Worm (Caenorhabditis elegans) whole organism, L4 larva: Measurements from ENCODE around the gene R12C12.7.

ENCODE experiments used
- D1046.2 ChIP-seq: fragments of 200-800 bp; sonication (Bioruptor generic); IDR thresholded peaks from 2 replicates; pipeline ENCODE4 v1.3.6; 2022; ENCODE audit warnings: missing genetic modification characterization, missing compliant biosample characterization
- F10B5.3 ChIP-seq: sonication (generic microtip); optimal IDR thresholded peaks from 2 replicates; lab custom pipeline; 2016; ENCODE audit warnings: mild to moderate bottlenecking, missing genetic modification characterization, missing compliant biosample characterization
- F49E8.2 ChIP-seq: sonication (generic microtip); optimal IDR thresholded peaks from 2 replicates; lab custom pipeline; 2016; ENCODE audit warnings: missing compliant biosample characterization, mild to moderate bottlenecking, missing genetic modification characterization, borderline replicate concordance
- T20F7.1 ChIP-seq: fragments of 200-800 bp; sonication (Bioruptor generic); optimal IDR thresholded peaks from 2 replicates; lab custom pipeline; 2018; ENCODE audit warnings: mild to moderate bottlenecking, missing genetic modification characterization, missing compliant biosample characterization
- T26A8.4 ChIP-seq: fragments of 200-800 bp; sonication (Bioruptor generic); IDR thresholded peaks from 2 replicates; pipeline ENCODE4 v1.3.6; 2022; ENCODE audit warnings: missing genetic modification characterization, missing compliant biosample characterization
- Y105C5A.15 ChIP-seq: fragments of 200-800 bp; sonication (Bioruptor generic); IDR thresholded peaks from 2 replicates; pipeline ENCODE4 v1.3.6; 2022; ENCODE audit warnings: missing genetic modification characterization, missing compliant biosample characterization
- Y48G9A.11 ChIP-seq: fragments of 200-800 bp; sonication (Bioruptor generic); IDR thresholded peaks from 2 replicates; pipeline ENCODE4 v1.3.6; 2022; ENCODE audit warnings: missing genetic modification reagents, missing genetic modification characterization, missing compliant biosample characterization
- Y75B8A.6 ChIP-seq: fragments of 200-800 bp; sonication (Bioruptor generic); IDR thresholded peaks from 2 replicates; pipeline ENCODE4 v1.3.6; 2022; ENCODE audit warnings: missing genetic modification reagents, missing genetic modification characterization, missing compliant biosample characterization
- ZK546.5 ChIP-seq, 2 experiments: sonication (generic microtip); optimal IDR thresholded peaks; 2 replicates each; lab custom pipeline; 2017; ENCODE audit warnings: missing biosample characterization in 2 of 2, missing genetic modification characterization in 2 of 2
- ceh-20 ChIP-seq: fragments of 200-800 bp; sonication (Bioruptor generic); IDR thresholded peaks from 2 replicates; pipeline ENCODE4 v1.3.6; 2022; ENCODE audit warnings: missing genetic modification reagents, missing genetic modification characterization, missing compliant biosample characterization
- ceh-28 ChIP-seq: fragments of 150-350 bp; optimal IDR thresholded peaks from 2 replicates; lab custom pipeline; 2014; ENCODE audit warnings: missing biosample characterization, missing genetic modification reagents, missing genetic modification characterization
- ceh-62 ChIP-seq: sonication (generic microtip); optimal IDR thresholded peaks from 2 replicates; lab custom pipeline; 2017; ENCODE audit warnings: missing biosample characterization, missing genetic modification characterization
- ceh-82 ChIP-seq: sonication (generic microtip); optimal IDR thresholded peaks from 2 replicates; lab custom pipeline; 2017; ENCODE audit warnings: missing biosample characterization, missing genetic modification characterization
- ces-1 ChIP-seq: fragments of 150-350 bp; sonication (generic microtip); optimal IDR thresholded peaks from 4 replicates; lab custom pipeline; 2014; ENCODE audit warnings: missing biosample characterization, missing genetic modification reagents, missing genetic modification characterization
- ctbp-1 ChIP-seq: fragments of 200-800 bp; sonication (Bioruptor generic); IDR thresholded peaks from 2 replicates; pipeline ENCODE4 v1.3.6; 2022; ENCODE audit warnings: missing genetic modification reagents, missing genetic modification characterization, missing compliant biosample characterization
- daf-8 ChIP-seq: fragments of 200-800 bp; sonication (Bioruptor generic); IDR thresholded peaks from 2 replicates; pipeline ENCODE4 v1.3.6; 2022; ENCODE audit warnings: missing genetic modification characterization, missing compliant biosample characterization
- dmd-8 ChIP-seq: fragments of 200-800 bp; sonication (Bioruptor generic); IDR thresholded peaks from 2 replicates; pipeline ENCODE4 v1.3.6; 2022; ENCODE audit warnings: missing genetic modification characterization, missing compliant biosample characterization
- dmd-9 ChIP-seq: fragments of 200-800 bp; sonication (Bioruptor generic); IDR thresholded peaks from 2 replicates; pipeline ENCODE4 v1.3.6; 2022; ENCODE audit warnings: missing genetic modification reagents, missing genetic modification characterization, missing compliant biosample characterization
- dpl-1 ChIP-seq: fragments of 150-350 bp; optimal IDR thresholded peaks from 2 replicates; lab custom pipeline; 2014; ENCODE audit warnings: missing biosample characterization, missing genetic modification reagents, missing genetic modification characterization
- duxl-1 ChIP-seq: sonication (generic microtip); optimal IDR thresholded peaks from 2 replicates; lab custom pipeline; 2016; ENCODE audit warnings: mild to moderate bottlenecking, missing genetic modification characterization, moderate library complexity, missing compliant biosample characterization; ENCODE audit not compliant: poor library complexity
- dve-1 ChIP-seq: sonication (generic microtip); optimal IDR thresholded peaks from 2 replicates; lab custom pipeline; 2017; ENCODE audit warnings: antibody characterized with exemption, mild to moderate bottlenecking, missing genetic modification characterization, missing compliant biosample characterization; ENCODE audit not compliant: insufficient read depth
- egl-27 ChIP-seq: sonication (generic microtip); optimal IDR thresholded peaks from 3 replicates; lab custom pipeline; 2017; ENCODE audit warnings: missing biosample characterization, missing genetic modification reagents, missing genetic modification characterization
- hif-1 ChIP-seq, 2 experiments: sonication (generic microtip); optimal IDR thresholded peaks; 2 replicates each; lab custom pipeline; 2016 to 2017; ENCODE audit warnings: missing compliant biosample characterization in 2 of 2, missing genetic modification characterization in 2 of 2, missing genetic modification reagents in 2 of 2, missing genotype in 2 of 2, mild to moderate bottlenecking in 1 of 2
- lim-7 ChIP-seq: fragments of 200-800 bp; sonication (Bioruptor generic); IDR thresholded peaks from 2 replicates; pipeline ENCODE4 v1.3.6; 2022; ENCODE audit warnings: missing genetic modification characterization, missing compliant biosample characterization
- lsy-2 ChIP-seq, 2 experiments: fragments of 150-350 bp in 1 of 2; sonication (generic microtip) in 1 of 2; optimal IDR thresholded peaks; 2 replicates each; lab custom pipeline; 2014 to 2017; ENCODE audit warnings: missing biosample characterization in 2 of 2, missing genetic modification characterization in 2 of 2
- madf-9 ChIP-seq: fragments of 200-800 bp; sonication (Bioruptor generic); conservative IDR thresholded peaks from 2 replicates; pipeline ENCODE4 v1.3.6; 2022; ENCODE audit warnings: missing genetic modification reagents, missing genetic modification characterization, missing compliant biosample characterization
- mes-2 ChIP-seq: sonication (generic microtip); optimal IDR thresholded peaks from 2 replicates; lab custom pipeline; 2016; ENCODE audit warnings: missing genotype, mild to moderate bottlenecking, missing genetic modification characterization, missing compliant biosample characterization; ENCODE audit not compliant: poor library complexity, severe bottlenecking
- mxl-2 ChIP-seq: fragments of 200-800 bp; sonication (Bioruptor generic); conservative IDR thresholded peaks from 2 replicates; pipeline ENCODE4 v1.3.6; 2022; ENCODE audit warnings: missing genetic modification reagents, missing genetic modification characterization, missing compliant biosample characterization
- mxl-3 ChIP-seq: fragments of 200-800 bp; sonication (Bioruptor generic); optimal IDR thresholded peaks from 2 replicates; lab custom pipeline; 2018; ENCODE audit warnings: mild to moderate bottlenecking, missing genetic modification characterization, missing compliant biosample characterization
- nhr-42 ChIP-seq: fragments of 200-800 bp; sonication (Bioruptor generic); IDR thresholded peaks from 2 replicates; pipeline ENCODE4 v1.3.6; 2022; ENCODE audit warnings: missing genetic modification characterization, missing compliant biosample characterization
- nhr-48 ChIP-seq: sonication (generic microtip); optimal IDR thresholded peaks from 2 replicates; lab custom pipeline; 2016; ENCODE audit warnings: mild to moderate bottlenecking, missing genetic modification characterization, missing compliant biosample characterization
- nhr-76 ChIP-seq: fragments of 150-350 bp; optimal IDR thresholded peaks from 2 replicates; lab custom pipeline; 2014; ENCODE audit warnings: missing biosample characterization, missing genetic modification characterization
- php-3 ChIP-seq: fragments of 200-800 bp; sonication (Bioruptor generic); IDR thresholded peaks from 2 replicates; pipeline ENCODE4 v1.3.6; 2022; ENCODE audit warnings: missing genetic modification reagents, missing genetic modification characterization, missing compliant biosample characterization
- pqm-1 ChIP-seq: sonication (generic microtip); optimal IDR thresholded peaks from 2 replicates; lab custom pipeline; 2017; ENCODE audit warnings: missing biosample characterization, missing genetic modification characterization
- rbr-2 ChIP-seq: sonication (generic microtip); optimal IDR thresholded peaks from 2 replicates; lab custom pipeline; 2016; ENCODE audit warnings: missing genotype, missing genetic modification characterization, missing compliant biosample characterization
- sdz-12 ChIP-seq: fragments of 200-800 bp; sonication (Bioruptor generic); optimal IDR thresholded peaks from 2 replicates; lab custom pipeline; 2018; ENCODE audit warnings: mild to moderate bottlenecking, missing genetic modification characterization, missing compliant biosample characterization
- set-16 ChIP-seq: fragments of 200-800 bp; sonication (Bioruptor generic); IDR thresholded peaks from 2 replicates; pipeline ENCODE4 v1.3.6; 2022; ENCODE audit warnings: missing genetic modification reagents, missing genetic modification characterization, missing compliant biosample characterization
- spr-1 ChIP-seq: sonication (generic microtip); optimal IDR thresholded peaks from 2 replicates; lab custom pipeline; 2016; ENCODE audit warnings: mild to moderate bottlenecking, missing genetic modification characterization, missing compliant biosample characterization
- tag-97 ChIP-seq: fragments of 200-800 bp; sonication (Bioruptor generic); IDR thresholded peaks from 2 replicates; pipeline ENCODE4 v1.3.6; 2022; ENCODE audit warnings: missing genetic modification characterization, missing compliant biosample characterization
- unc-130 ChIP-seq: sonication (generic microtip); optimal IDR thresholded peaks from 2 replicates; lab custom pipeline; 2016; ENCODE audit warnings: missing genetic modification reagents, missing genetic modification characterization, missing compliant biosample characterization
- unc-62 ChIP-seq, 3 experiments: fragments of 150-350 bp in 1 of 3; sonication (generic microtip); optimal IDR thresholded peaks in 2 of 3; peaks in 1 of 3; 1 replicate in 1 of 3; 2 replicates in 2 of 3; lab custom pipeline; 2014 to 2017; ENCODE audit warnings: missing biosample characterization in 3 of 3, missing genetic modification characterization in 3 of 3, missing genetic modification reagents in 3 of 3, missing genotype in 1 of 3
- zfp-3 ChIP-seq: fragments of 200-800 bp; sonication (Bioruptor generic); conservative IDR thresholded peaks from 2 replicates; pipeline ENCODE4 v1.3.6; 2022; ENCODE audit warnings: missing genetic modification reagents, missing genetic modification characterization, missing compliant biosample characterization
- ztf-7 ChIP-seq: fragments of 150-350 bp; optimal IDR thresholded peaks from 2 replicates; lab custom pipeline; 2014; ENCODE audit warnings: missing biosample characterization, missing genetic modification characterization

The R12C12.7 gene

DNA sequence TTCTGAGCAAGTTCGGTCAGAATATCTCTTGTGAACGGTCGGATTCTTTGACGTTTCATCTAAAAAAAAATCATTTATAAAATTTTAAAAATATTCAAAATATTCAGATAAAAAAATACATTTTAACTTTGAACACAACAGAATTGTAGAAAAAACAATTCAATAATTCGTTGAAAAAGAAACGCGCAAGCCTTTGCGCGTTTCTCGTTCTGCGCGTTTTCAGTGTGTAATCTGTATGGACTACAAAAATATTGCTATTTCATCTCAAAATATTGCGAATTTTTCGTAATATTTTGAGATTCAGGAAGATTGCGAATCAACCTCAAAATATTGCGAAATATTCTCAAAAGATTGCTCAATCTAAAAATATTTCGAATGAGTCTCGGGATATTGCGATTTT lies at the start of gene R12C12.7 (continued):
- TF ChIP-seq tag-97 (GFP tag; lab: Robert Waterston, UW): no peak
- no peak for TF ChIP-seq daf-8 (GFP tag; lab: Robert Waterston, UW)
- TF ChIP-seq dve-1 (tag; lab: Kevin White, UChicago): peak; percentile 18
- no peak for TF ChIP-seq lim-7 (GFP tag; lab: Robert Waterston, UW)
- peak; percentile 72 for TF ChIP-seq pqm-1 (tag; lab: Kevin White, UChicago)
- no peak for TF ChIP-seq T26A8.4 (GFP tag; lab: Robert Waterston, UW)

DNA sequence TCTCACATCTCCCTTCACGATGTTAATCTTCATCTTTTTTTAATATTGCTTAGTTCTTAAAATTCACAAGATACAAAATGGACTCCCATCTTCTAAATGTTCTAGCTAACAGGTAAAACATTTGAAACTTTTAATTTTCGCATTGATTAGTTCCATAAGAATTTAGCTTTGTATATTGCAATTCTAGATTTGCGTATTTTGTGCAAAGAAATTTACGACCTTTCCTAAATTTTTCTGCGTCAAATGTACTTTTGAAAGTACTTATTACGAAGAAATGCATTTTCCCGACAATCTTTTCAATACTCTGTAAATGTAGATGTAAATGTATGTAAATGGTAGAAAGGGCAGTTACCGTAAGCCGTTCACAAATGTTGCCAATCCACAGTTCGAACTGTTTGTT lies 48.2 kb upstream of the R12C12.7 start:
- TF ChIP-seq T20F7.1 (no peak), unc-62 (GFP tag; optimal IDR thresholded peaks at IDR 0.05 in 1 of 2; lab: Kevin White, UChicago) (peak in 1 of 2 experiments; percentile 94), unc-62 (tag; optimal IDR thresholded peaks at IDR 0.05; lab: Kevin White, UChicago) (no peak)

DNA sequence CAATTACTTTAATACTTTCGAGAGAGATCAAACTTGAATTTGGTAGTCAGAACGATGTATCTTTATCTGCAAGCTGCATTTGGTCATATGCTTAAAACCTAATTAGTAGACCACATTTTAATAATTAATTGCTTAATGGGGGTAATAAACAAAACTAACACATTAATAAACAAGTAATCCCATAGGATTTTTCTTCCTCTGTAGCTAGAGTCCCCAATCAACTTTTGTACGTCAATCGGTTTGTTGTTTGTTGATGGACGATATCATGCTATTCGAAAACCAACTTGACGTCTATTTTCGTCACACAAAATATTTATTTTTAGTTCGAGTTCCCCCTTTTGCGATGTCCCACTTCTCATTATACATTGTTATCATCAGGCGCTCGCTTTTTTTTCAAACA lies 45.7 kb upstream of the R12C12.7 start:
- no peak for TF ChIP-seq lsy-2 (tag; optimal IDR thresholded peaks at IDR 0.05; lab: Kevin White, UChicago)
- no peak for TF ChIP-seq tag-97 (GFP tag; lab: Robert Waterston, UW)
- TF ChIP-seq nhr-76: no peak
- no peak for TF ChIP-seq rbr-2

DNA sequence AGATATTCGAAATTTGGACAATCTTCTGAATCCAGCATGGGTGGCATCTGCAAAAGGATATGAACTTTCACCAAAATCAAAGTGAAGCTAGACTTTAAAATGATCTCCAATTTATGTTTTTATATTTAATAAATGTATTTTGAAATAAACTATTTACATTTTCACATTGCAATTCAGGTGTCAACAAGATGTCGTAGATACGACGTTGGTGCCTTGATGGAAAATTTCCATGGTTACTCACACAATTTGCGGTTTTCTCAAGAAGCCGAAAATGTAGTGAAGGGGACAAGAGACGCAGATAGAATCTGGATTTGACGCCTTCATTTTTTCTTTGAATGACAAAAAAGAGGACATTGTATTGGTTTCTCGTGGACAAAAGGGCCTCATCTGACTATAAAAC lies 43.7 kb upstream of the R12C12.7 start, which contains the start of gene rgs-3:
TSS of gene rgs-3 (plus strand) at position 301 of the 400 bp plus-strand sequence.
- TF ChIP-seq ces-1 (GFP tag; lab: Kevin White, UChicago) (no peak), sdz-12 (GFP tag; lab: Kevin White, UChicago) (no peak), ceh-20 (GFP tag; lab: Robert Waterston, UW) (no peak), dmd-9 (GFP tag; lab: Robert Waterston, UW) (no peak), ztf-7 (tag; lab: Kevin White, UChicago) (no peak), mxl-2 (GFP tag; lab: Robert Waterston, UW) (no peak), ctbp-1 (GFP tag; lab: Robert Waterston, UW) (no peak), zfp-3 (GFP tag; lab: Robert Waterston, UW) (no peak), Y105C5A.15 (no peak), F49E8.2 (tag; lab: Kevin White, UChicago) (no peak)

DNA sequence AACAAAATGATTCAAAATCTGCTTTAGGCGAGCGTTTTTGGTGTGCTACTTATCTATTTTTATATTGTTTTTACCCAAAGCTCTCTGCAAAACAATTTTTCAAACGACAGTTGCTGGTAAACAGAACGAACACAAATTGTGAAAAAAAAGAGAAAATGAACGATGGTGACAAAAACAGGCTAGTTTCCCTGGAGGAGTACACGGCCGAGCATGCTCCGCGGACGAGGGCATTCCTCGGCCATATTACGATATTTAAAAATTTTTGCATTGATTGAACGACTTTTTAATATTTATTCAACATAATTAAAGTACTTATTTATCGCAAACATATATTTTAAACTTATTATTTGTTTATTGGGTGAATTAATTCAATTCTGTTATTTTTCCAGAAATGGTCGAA lies 41.7 kb upstream of the R12C12.7 start, which contains the start of the genes tpp-2 and rbbp-5:
TSS of gene tpp-2 (minus strand) at position 157 of the 400 bp plus-strand sequence.
TSS of gene rbbp-5 (plus strand) at position 390 of the 400 bp plus-strand sequence.
- TF ChIP-seq set-16 (GFP tag; lab: Robert Waterston, UW): no peak
- no peak for TF ChIP-seq dmd-8 (GFP tag; lab: Robert Waterston, UW)
- no peak for TF ChIP-seq ceh-82 (tag; lab: Kevin White, UChicago)
- peak in 1 of 2 experiments; percentile 70 for TF ChIP-seq lsy-2 (tag; optimal IDR thresholded peaks at IDR 0.05; lab: Kevin White, UChicago)
- no peak for TF ChIP-seq php-3
- TF ChIP-seq hif-1 (tag; optimal IDR thresholded peaks at IDR 0.05; lab: Kevin White, UChicago): no peak
- TF ChIP-seq D1046.2 (GFP tag; lab: Robert Waterston, UW): no peak
- peak; percentile 78 for TF ChIP-seq dpl-1 (GFP tag; lab: Kevin White, UChicago)
- TF ChIP-seq zfp-3 (GFP tag; lab: Robert Waterston, UW): no peak
- no peak for TF ChIP-seq nhr-48
- peak; percentile 97 for TF ChIP-seq mes-2 (tag; lab: Kevin White, UChicago)
- TF ChIP-seq ceh-28 (tag; lab: Kevin White, UChicago): no peak
- TF ChIP-seq duxl-1 (tag; lab: Kevin White, UChicago): no peak
- TF ChIP-seq nhr-42: no peak
- TF ChIP-seq F10B5.3 (tag; lab: Kevin White, UChicago): no peak
- TF ChIP-seq unc-130 (GFP tag; lab: Kevin White, UChicago): peak; percentile 88
- TF ChIP-seq ZK546.5 (tag; optimal IDR thresholded peaks at IDR 0.05; lab: Kevin White, UChicago): no peak
- no peak for TF ChIP-seq Y75B8A.6 (GFP tag; lab: Robert Waterston, UW)
- peak; percentile 61; the same call in 1 of the 2 replicates for TF ChIP-seq madf-9 (GFP tag; lab: Robert Waterston, UW)
- TF ChIP-seq ceh-62 (tag; lab: Kevin White, UChicago): no peak
- TF ChIP-seq spr-1 (tag; lab: Kevin White, UChicago): peak; percentile 4
- TF ChIP-seq F49E8.2 (tag; lab: Kevin White, UChicago): peak; percentile 3
- TF ChIP-seq mxl-3 (GFP tag; lab: Kevin White, UChicago): peak; percentile 18
- peak; percentile 30; the same call in 1 of the 2 replicates for TF ChIP-seq Y48G9A.11 (GFP tag; lab: Robert Waterston, UW)
- TF ChIP-seq egl-27 (tag; lab: Kevin White, UChicago): no peak
